Fruit fly (Drosophila melanogaster) Kc167 (cell line): ENCODE results near the gene sage.

Experiments
- Myc ChIP-seq: fragments of >200 bp; optimal IDR thresholded peaks from 2 replicates; lab custom pipeline; 2017; ENCODE audit warnings: missing external identifiers
- Sin3A ChIP-seq: fragments of >200 bp; optimal IDR thresholded peaks from 2 replicates; lab custom pipeline; 2018; ENCODE audit warnings: missing external identifiers
- h ChIP-seq: fragments of >200 bp; optimal IDR thresholded peaks from 3 replicates; lab custom pipeline; 2018; ENCODE audit warnings: missing external identifiers
- insv ChIP-seq: fragments of >200 bp; optimal IDR thresholded peaks from 3 replicates; lab custom pipeline; 2018; ENCODE audit warnings: missing external identifiers
- psq ChIP-seq: fragments of >200 bp; optimal IDR thresholded peaks from 2 replicates; lab custom pipeline; 2017; ENCODE audit warnings: missing external identifiers
- ttk ChIP-seq: sonication (Bioruptor generic); optimal IDR thresholded peaks from 2 replicates; lab custom pipeline; 2017; ENCODE audit warnings: missing external identifiers

DNA sequence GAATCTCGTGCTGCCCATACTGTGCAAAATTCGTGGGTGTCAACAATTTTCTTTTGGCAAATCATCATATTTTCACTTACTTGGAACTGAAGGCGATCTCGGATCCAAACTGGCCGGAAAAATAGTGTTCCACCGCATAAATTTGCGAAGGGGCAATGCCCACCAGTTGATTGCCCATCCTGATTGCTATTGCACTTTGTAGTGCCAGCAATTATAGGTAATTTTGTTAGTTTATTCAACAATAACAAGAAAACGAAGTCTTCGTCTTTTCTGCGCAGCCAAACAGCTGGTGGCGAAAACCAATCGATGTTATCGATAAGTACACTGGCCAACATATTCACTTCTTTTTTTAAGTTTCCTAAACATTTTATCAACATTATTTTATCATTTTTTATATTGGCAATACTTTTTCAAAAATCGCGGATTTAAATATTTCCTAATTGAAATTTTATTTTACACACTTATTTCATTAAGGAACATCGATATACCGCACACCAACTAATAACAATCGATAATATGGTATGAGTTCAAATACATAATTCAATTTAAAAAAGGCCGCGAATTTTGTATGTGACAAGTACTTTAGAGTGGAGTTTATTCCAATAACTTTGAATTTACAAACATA, 18.3 kb downstream of the sage start, which contains the start of gene Vps15:
- TF ChIP-seq ttk (lab: Kevin White, UChicago) (no peak), psq (lab: Kevin White, UChicago) (no peak), insv (no peak), Myc (lab: Kevin White, UChicago) (no peak), h (lab: Kevin White, UChicago) (no peak), Sin3A (lab: Kevin White, UChicago) (no peak)
